Worm (Caenorhabditis elegans) whole organism, early embryonic: Measurements from ENCODE around the gene C02H6.1.

ENCODE experiments used
- F13C5.2 ChIP-seq: sonication (generic microtip); optimal IDR thresholded peaks from 2 replicates; lab custom pipeline; 2017; ENCODE audit warnings: mild to moderate bottlenecking, missing genetic modification characterization, inconsistent platforms, missing compliant biosample characterization
- ceh-36 ChIP-seq: sonication (generic microtip); optimal IDR thresholded peaks from 2 replicates; lab custom pipeline; 2016; ENCODE audit warnings: missing genetic modification characterization, inconsistent platforms, missing compliant biosample characterization
- hmg-4 ChIP-seq: fragments of 200-800 bp; sonication (Bioruptor generic); optimal IDR thresholded peaks from 2 replicates; lab custom pipeline; 2018; ENCODE audit warnings: mild to moderate bottlenecking, missing genetic modification characterization, missing compliant biosample characterization
- pes-1 ChIP-seq: fragments of 200-800 bp; sonication (Bioruptor generic); IDR thresholded peaks from 2 replicates; pipeline ENCODE4 v1.3.6; 2022; ENCODE audit warnings: missing genetic modification reagents, missing genetic modification characterization, missing compliant biosample characterization
- sea-1 ChIP-seq: fragments of 200-800 bp; sonication (Bioruptor generic); conservative IDR thresholded peaks from 2 replicates; pipeline ENCODE4 v1.3.6; 2022; ENCODE audit warnings: missing genetic modification characterization, missing compliant biosample characterization
- tbx-11 ChIP-seq: fragments of 200-800 bp; sonication (Bioruptor generic); IDR thresholded peaks from 2 replicates; pipeline ENCODE4 v1.3.6; 2022; ENCODE audit warnings: missing genetic modification characterization, missing compliant biosample characterization

DNA sequence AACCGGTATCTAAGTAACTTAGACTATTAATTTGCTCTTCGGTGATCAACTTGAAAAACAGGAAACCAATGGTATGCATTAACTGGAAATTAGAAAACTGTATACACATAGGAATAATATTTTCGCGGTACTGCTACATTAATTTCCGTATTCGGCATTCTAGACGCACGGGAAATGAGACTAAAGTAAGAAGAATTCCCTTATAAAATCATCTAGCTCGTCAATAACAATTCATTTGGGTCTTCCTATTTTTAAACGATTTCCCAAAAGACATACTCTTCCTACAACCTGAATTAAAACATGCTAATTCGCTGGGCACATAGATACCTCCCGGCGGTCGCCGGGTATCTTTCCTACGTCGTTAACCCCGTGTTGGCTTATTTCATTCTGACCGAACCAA lies 12.7 kb upstream of the C02H6.1 start, which contains the start of gene srj-13:
- no peak for TF ChIP-seq ceh-36 (tag; lab: Kevin White, UChicago)
- no peak for TF ChIP-seq tbx-11
- no peak for TF ChIP-seq sea-1 (GFP tag; lab: Robert Waterston, UW)
- no peak for TF ChIP-seq pes-1
- TF ChIP-seq F13C5.2 (tag; lab: Kevin White, UChicago), result no peak
- TF ChIP-seq hmg-4 (GFP tag; lab: Kevin White, UChicago), result no peak
